Worm (Caenorhabditis elegans) whole organism, young adult: Measurements from ENCODE around the gene F32D8.11.
"Not testable (repeated sequence)": the region's sequence is repeated elsewhere in the genome, so short reads cannot be mapped to it uniquely, and the experiment has no call there.

Source experiments
- D2030.7 ChIP-seq: fragments of 200-800 bp; sonication (Bioruptor generic); IDR thresholded peaks from 2 replicates; pipeline ENCODE4 v1.3.6; 2022; ENCODE audit warnings: missing genetic modification reagents, missing genetic modification characterization, missing compliant biosample characterization
- F10E7.11 ChIP-seq: sonication (generic microtip); optimal IDR thresholded peaks from 2 replicates; lab custom pipeline; 2017; ENCODE audit warnings: mild to moderate bottlenecking, missing genetic modification characterization, moderate library complexity, missing compliant biosample characterization
- F37B4.10 ChIP-seq: fragments of 200-800 bp; sonication (Bioruptor generic); IDR thresholded peaks from 2 replicates; pipeline ENCODE4 v1.3.6; 2022; ENCODE audit warnings: missing genetic modification characterization, missing compliant biosample characterization
- F49E8.2 ChIP-seq: sonication (generic microtip); optimal IDR thresholded peaks from 3 replicates; lab custom pipeline; 2017; ENCODE audit warnings: missing genetic modification characterization, mild to moderate bottlenecking, missing compliant biosample characterization, antibody characterized with exemption, moderate library complexity; ENCODE audit not compliant: insufficient read depth
- F52B5.7 ChIP-seq: sonication (generic microtip); optimal IDR thresholded peaks from 2 replicates; lab custom pipeline; 2016; ENCODE audit warnings: mild to moderate bottlenecking, missing genetic modification characterization, missing compliant biosample characterization
- Y56A3A.18 ChIP-seq: fragments of 200-800 bp; sonication (Bioruptor generic); IDR thresholded peaks from 2 replicates; pipeline ENCODE4 v1.3.6; 2022; ENCODE audit warnings: missing genetic modification reagents, missing genetic modification characterization, missing compliant biosample characterization
- Y95B8A.8 ChIP-seq: fragments of 200-800 bp; sonication (Bioruptor generic); IDR thresholded peaks from 2 replicates; pipeline ENCODE4 v1.3.6; 2022; ENCODE audit warnings: missing genetic modification reagents, missing genetic modification characterization, missing compliant biosample characterization
- atf-7 ChIP-seq: sonication (generic microtip); optimal IDR thresholded peaks from 2 replicates; lab custom pipeline; 2017; ENCODE audit warnings: mild to moderate bottlenecking, missing genetic modification characterization, missing compliant biosample characterization
- attf-5 ChIP-seq: fragments of 200-800 bp; sonication (Bioruptor generic); optimal IDR thresholded peaks from 2 replicates; lab custom pipeline; 2018; ENCODE audit warnings: mild to moderate bottlenecking, missing genetic modification characterization, missing compliant biosample characterization
- bed-2 ChIP-seq: fragments of 200-800 bp; sonication (Bioruptor generic); IDR thresholded peaks from 2 replicates; pipeline ENCODE4 v1.3.6; 2022; ENCODE audit warnings: missing genetic modification reagents, missing genetic modification characterization, missing compliant biosample characterization
- ccch-3 ChIP-seq: fragments of 200-800 bp; sonication (Bioruptor generic); optimal IDR thresholded peaks from 2 replicates; lab custom pipeline; 2018; ENCODE audit warnings: mild to moderate bottlenecking, missing genetic modification characterization, missing compliant biosample characterization
- cebp-1 ChIP-seq, 2 experiments: fragments of 200-800 bp in 1 of 2; sonication (Bioruptor generic) in 1 of 2; sonication (generic microtip) in 1 of 2; IDR thresholded peaks in 1 of 2; optimal IDR thresholded peaks in 1 of 2; 2 replicates each; pipeline versions ENCODE4 v1.3.6 to Lab custom; 2017 to 2022; ENCODE audit warnings: missing compliant biosample characterization in 2 of 2, missing genetic modification characterization in 2 of 2, mild to moderate bottlenecking in 1 of 2, missing genetic modification reagents in 1 of 2, moderate library complexity in 1 of 2
- cebp-2 ChIP-seq: fragments of 200-800 bp; sonication (Bioruptor generic); IDR thresholded peaks from 2 replicates; pipeline ENCODE4 v1.3.6; 2022; ENCODE audit warnings: missing genetic modification characterization, missing compliant biosample characterization
- ceh-27 ChIP-seq: fragments of 200-800 bp; sonication (Bioruptor generic); optimal IDR thresholded peaks from 2 replicates; lab custom pipeline; 2018; ENCODE audit warnings: mild to moderate bottlenecking, missing genetic modification characterization, moderate library complexity, missing compliant biosample characterization
- ceh-91 ChIP-seq: fragments of 200-800 bp; sonication (Bioruptor generic); IDR thresholded peaks from 2 replicates; pipeline ENCODE4 v1.3.6; 2022; ENCODE audit warnings: missing genetic modification reagents, missing genetic modification characterization, missing compliant biosample characterization
- chd-7 ChIP-seq: sonication (generic microtip); optimal IDR thresholded peaks from 2 replicates; lab custom pipeline; 2016; ENCODE audit warnings: mild to moderate bottlenecking, missing genetic modification characterization, moderate library complexity, missing compliant biosample characterization
- dox-1 ChIP-seq: fragments of 200-800 bp; sonication (Bioruptor generic); IDR thresholded peaks from 2 replicates; pipeline ENCODE4 v1.3.6; 2022; ENCODE audit warnings: missing genetic modification reagents, missing genetic modification characterization, missing compliant biosample characterization
- egl-18 ChIP-seq: fragments of 200-800 bp; sonication (Bioruptor generic); IDR thresholded peaks from 2 replicates; pipeline ENCODE4 v1.3.6; 2022; ENCODE audit warnings: missing genetic modification reagents, missing genetic modification characterization, missing compliant biosample characterization
- hlh-26 ChIP-seq: fragments of 200-800 bp; sonication (Bioruptor generic); conservative IDR thresholded peaks from 2 replicates; pipeline ENCODE4 v1.3.6; 2022; ENCODE audit warnings: missing genetic modification reagents, missing genetic modification characterization, missing compliant biosample characterization
- lin-26 ChIP-seq: fragments of 200-800 bp; sonication (Bioruptor generic); IDR thresholded peaks from 2 replicates; pipeline ENCODE4 v1.3.6; 2022; ENCODE audit warnings: missing genetic modification reagents, missing genetic modification characterization, missing compliant biosample characterization
- lin-40 ChIP-seq: sonication (generic microtip); optimal IDR thresholded peaks from 2 replicates; lab custom pipeline; 2016; ENCODE audit warnings: missing genetic modification characterization, mild to moderate bottlenecking, missing compliant biosample characterization, missing genotype, missing genetic modification reagents
- lir-1 ChIP-seq: fragments of 200-800 bp; sonication (Bioruptor generic); conservative IDR thresholded peaks from 2 replicates; pipeline ENCODE4 v1.3.6; 2022; ENCODE audit warnings: missing genetic modification reagents, missing genetic modification characterization, missing compliant biosample characterization
- madf-6 ChIP-seq: fragments of 200-800 bp; sonication (Bioruptor generic); IDR thresholded peaks from 2 replicates; pipeline ENCODE4 v1.3.6; 2022; ENCODE audit warnings: missing genetic modification reagents, missing genetic modification characterization, missing compliant biosample characterization
- mcd-1 ChIP-seq: fragments of 200-800 bp; sonication (Bioruptor generic); IDR thresholded peaks from 2 replicates; pipeline ENCODE4 v1.3.6; 2022; ENCODE audit warnings: missing genetic modification reagents, missing genetic modification characterization, missing compliant biosample characterization
- mel-28 ChIP-seq: sonication (generic microtip); optimal IDR thresholded peaks from 2 replicates; lab custom pipeline; 2016; ENCODE audit warnings: borderline replicate concordance, mild to moderate bottlenecking, missing genetic modification characterization, missing compliant biosample characterization
- nfya-2 ChIP-seq: fragments of 200-800 bp; sonication (Bioruptor generic); IDR thresholded peaks from 2 replicates; pipeline ENCODE4 v1.3.6; 2022; ENCODE audit warnings: missing genetic modification reagents, missing genetic modification characterization, missing compliant biosample characterization
- nhr-80 ChIP-seq: sonication (generic microtip); optimal IDR thresholded peaks from 2 replicates; lab custom pipeline; 2016; ENCODE audit warnings: missing genetic modification characterization, missing compliant biosample characterization
- nhr-90 ChIP-seq: sonication (generic microtip); optimal IDR thresholded peaks from 2 replicates; lab custom pipeline; 2016; ENCODE audit warnings: missing genotype, mild to moderate bottlenecking, missing genetic modification characterization, missing compliant biosample characterization
- pbrm-1 ChIP-seq: fragments of 200-800 bp; sonication (Bioruptor generic); IDR thresholded peaks from 2 replicates; pipeline ENCODE4 v1.3.6; 2022; ENCODE audit warnings: missing genetic modification reagents, missing genetic modification characterization, missing compliant biosample characterization
- rec-8 ChIP-seq, 2 experiments: sonication (generic microtip); optimal IDR thresholded peaks; 2 replicates each; lab custom pipeline; 2016; ENCODE audit warnings: mild to moderate bottlenecking in 2 of 2, missing genetic modification characterization in 2 of 2, missing genetic modification reagents in 2 of 2, missing genotype in 2 of 2, missing biosample characterization in 1 of 2, missing compliant biosample characterization in 1 of 2, moderate library complexity in 1 of 2
- repo-1 ChIP-seq: sonication (generic microtip); optimal IDR thresholded peaks from 2 replicates; lab custom pipeline; 2017; ENCODE audit warnings: mild to moderate bottlenecking, missing genetic modification characterization, missing compliant biosample characterization
- sea-2 ChIP-seq: fragments of 200-800 bp; sonication (Bioruptor generic); IDR thresholded peaks from 2 replicates; pipeline ENCODE4 v1.3.6; 2022; ENCODE audit warnings: missing genetic modification characterization, missing compliant biosample characterization
- somi-1 ChIP-seq: fragments of 200-800 bp; sonication (Bioruptor generic); optimal IDR thresholded peaks from 2 replicates; lab custom pipeline; 2018; ENCODE audit warnings: mild to moderate bottlenecking, missing genetic modification characterization, missing compliant biosample characterization
- unc-130 ChIP-seq: sonication (generic microtip); optimal IDR thresholded peaks from 2 replicates; lab custom pipeline; 2016; ENCODE audit warnings: missing genetic modification reagents, missing genetic modification characterization, missing compliant biosample characterization
- zfh-2 ChIP-seq: fragments of 200-800 bp; sonication (Bioruptor generic); conservative IDR thresholded peaks from 2 replicates; pipeline ENCODE4 v1.3.6; 2022; ENCODE audit warnings: missing genetic modification reagents, missing genetic modification characterization, missing compliant biosample characterization
- ztf-18 ChIP-seq: sonication (generic microtip); optimal IDR thresholded peaks from 2 replicates; lab custom pipeline; 2016; ENCODE audit warnings: missing genotype, mild to moderate bottlenecking, missing genetic modification characterization, missing compliant biosample characterization
- ztf-25 ChIP-seq: fragments of 200-800 bp; sonication (Bioruptor generic); IDR thresholded peaks from 2 replicates; pipeline ENCODE4 v1.3.6; 2022; ENCODE audit warnings: missing genetic modification reagents, missing genetic modification characterization, missing compliant biosample characterization
- ztf-26 ChIP-seq: sonication (generic microtip); optimal IDR thresholded peaks from 2 replicates; lab custom pipeline; 2017; ENCODE audit warnings: missing genetic modification characterization, missing compliant biosample characterization
- ztf-6 ChIP-seq: fragments of 200-800 bp; sonication (Bioruptor generic); IDR thresholded peaks from 2 replicates; pipeline ENCODE4 v1.3.6; 2022; ENCODE audit warnings: missing genetic modification reagents, missing genetic modification characterization, missing compliant biosample characterization

F32D8.11 gene

DNA sequence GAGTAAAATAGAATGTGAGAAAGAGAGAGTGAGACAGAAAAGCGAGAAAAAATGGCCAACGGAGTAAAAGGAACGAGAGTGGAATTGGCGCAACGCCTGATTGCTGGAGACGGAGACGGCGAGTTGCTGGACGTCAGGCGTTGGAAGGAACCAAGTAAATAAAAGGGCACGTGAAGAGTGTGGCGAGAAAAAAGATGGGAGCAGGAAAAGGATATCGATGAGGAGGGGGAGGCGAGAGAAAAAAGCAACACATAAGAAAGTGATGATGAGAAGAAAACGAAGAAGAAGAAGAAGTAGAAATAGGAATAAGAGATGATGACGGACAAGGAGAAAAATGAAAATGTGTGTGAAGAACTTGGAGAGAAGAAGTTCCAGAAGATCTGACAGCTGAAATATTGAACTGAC is 17.5 kb downstream of the F32D8.11 start (continued):
- TF ChIP-seq unc-130 (GFP tag; lab: Kevin White, UChicago), result no peak
- TF ChIP-seq sea-2 (GFP tag; lab: Robert Waterston, UW), result no peak
- no peak for TF ChIP-seq egl-18 (GFP tag; lab: Robert Waterston, UW)
- TF ChIP-seq F49E8.2, result no peak
- peak; percentile 45 for TF ChIP-seq ztf-26
- TF ChIP-seq chd-7 (tag; lab: Kevin White, UChicago), result peak; percentile 77
- TF ChIP-seq attf-5 (GFP tag; lab: Kevin White, UChicago), result peak; percentile 76
- no peak for TF ChIP-seq ztf-18 (tag; lab: Kevin White, UChicago)
- TF ChIP-seq ceh-27 (GFP tag; lab: Kevin White, UChicago), result peak; percentile 70
- TF ChIP-seq, all 124 proteins: peak for 24

DNA sequence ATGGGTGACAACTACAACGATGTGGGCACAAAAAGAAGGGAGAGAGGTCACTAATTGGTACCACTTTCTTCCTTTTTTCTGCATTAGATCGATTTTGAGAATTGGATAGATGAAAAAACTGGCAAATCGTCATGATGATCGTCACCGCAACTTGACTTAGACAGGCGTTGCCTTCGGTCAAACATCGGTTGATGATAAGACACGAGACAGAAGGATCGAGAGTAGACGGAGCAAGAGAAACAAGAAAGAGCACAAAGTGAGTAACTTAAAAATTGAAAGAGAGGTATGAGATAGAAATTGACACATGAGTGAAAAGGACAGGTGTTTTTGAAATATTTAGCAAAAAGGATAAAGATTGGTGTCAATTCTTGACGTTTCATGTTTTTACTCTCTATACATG is 18.9 kb downstream of the F32D8.11 start:
- TF ChIP-seq rec-8 (tag; optimal IDR thresholded peaks at IDR 0.05; lab: Kevin White, UChicago), result no peak
- TF ChIP-seq dox-1 (GFP tag; lab: Robert Waterston, UW), result 0 out of 2 replicates have a peak, but pooled peaks have one; percentile 7
- TF ChIP-seq repo-1 (tag; lab: Kevin White, UChicago), result no peak
- TF ChIP-seq nhr-80 (tag; lab: Kevin White, UChicago), result peak; percentile 54
- TF ChIP-seq nhr-90 (tag; lab: Kevin White, UChicago), result no peak
- TF ChIP-seq atf-7 (tag; lab: Kevin White, UChicago), result no peak
- TF ChIP-seq nfya-2, result no peak
- TF ChIP-seq ztf-26, result no peak
- no peak for TF ChIP-seq D2030.7 (GFP tag; lab: Robert Waterston, UW)
- no peak for TF ChIP-seq ccch-3 (GFP tag; lab: Kevin White, UChicago)
- TF ChIP-seq F10E7.11 (tag; lab: Kevin White, UChicago), result no peak
- no peak for TF ChIP-seq F52B5.7 (tag; lab: Kevin White, UChicago)
- TF ChIP-seq Y56A3A.18 (GFP tag; lab: Robert Waterston, UW), result no peak
- TF ChIP-seq hlh-26 (GFP tag; lab: Robert Waterston, UW), result no peak
- TF ChIP-seq mel-28 (tag; lab: Kevin White, UChicago), result no peak
- TF ChIP-seq ztf-6, result no peak
- TF ChIP-seq somi-1 (GFP tag; lab: Kevin White, UChicago), result no peak

DNA sequence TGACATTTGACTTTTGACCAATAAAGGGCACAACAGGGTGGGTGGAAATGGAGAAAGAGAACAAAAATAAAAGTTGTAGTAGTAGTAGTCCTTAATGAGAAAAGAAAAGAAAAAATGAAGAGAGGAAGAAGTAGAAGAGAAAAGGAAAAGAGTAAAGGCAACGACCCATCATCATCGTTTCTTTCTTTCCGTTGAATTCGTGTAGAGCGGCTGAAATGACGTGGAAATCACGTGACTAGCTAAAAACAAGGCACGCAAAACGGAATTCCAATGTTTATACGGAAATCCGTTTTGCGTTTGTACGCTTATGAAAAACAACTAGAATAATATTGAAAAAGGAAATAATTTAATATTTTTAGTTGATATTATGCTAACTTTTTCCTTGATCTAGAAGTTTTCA is 21.4 kb downstream of the F32D8.11 start:
- peak; percentile 39 for TF ChIP-seq lin-40 (tag; lab: Kevin White, UChicago)
- TF ChIP-seq lir-1 (GFP tag; lab: Robert Waterston, UW), result no peak
- no peak for TF ChIP-seq cebp-1 (GFP tag; IDR thresholded peaks at IDR 0.05; lab: Robert Waterston, UW)
- peak; percentile 5 for TF ChIP-seq cebp-1 (tag; optimal IDR thresholded peaks at IDR 0.05; lab: Kevin White, UChicago)
- TF ChIP-seq chd-7 (tag; lab: Kevin White, UChicago), result peak; percentile 26

DNA sequence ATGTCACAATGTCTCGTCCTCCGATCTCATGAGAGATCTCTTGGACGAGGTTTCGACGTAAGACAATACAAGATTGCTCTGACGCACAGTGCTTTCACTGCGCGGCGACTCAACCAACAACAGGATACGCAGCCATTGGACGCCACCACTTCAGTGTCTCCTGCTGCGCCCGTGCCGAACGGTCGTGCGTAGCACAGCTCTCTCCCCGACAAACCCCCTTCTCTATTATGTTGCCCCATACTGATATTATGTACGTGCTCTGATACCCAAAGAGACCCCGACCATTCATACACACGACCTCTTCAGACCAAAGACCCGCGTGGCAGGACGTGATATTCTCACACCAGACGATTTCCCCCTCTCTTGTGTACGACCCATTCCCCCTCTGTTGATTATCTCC is 22.6 kb downstream of the F32D8.11 start:
- peak; percentile 41 for TF ChIP-seq F52B5.7 (tag; lab: Kevin White, UChicago)
- peak; percentile 38; the same call in 1 of the 2 replicates for TF ChIP-seq cebp-1 (GFP tag; IDR thresholded peaks at IDR 0.05; lab: Robert Waterston, UW)
- TF ChIP-seq cebp-1 (tag; optimal IDR thresholded peaks at IDR 0.05; lab: Kevin White, UChicago), result not testable (repeated sequence)
- TF ChIP-seq cebp-2 (GFP tag; lab: Robert Waterston, UW), result peak; percentile 59; the same call in 1 of the 2 replicates
- TF ChIP-seq egl-18 (GFP tag; lab: Robert Waterston, UW), result 0 out of 2 replicates have a peak, but pooled peaks have one; percentile 49
- peak; percentile 19; the same call in 1 of the 2 replicates for TF ChIP-seq ceh-91 (GFP tag; lab: Robert Waterston, UW)
- TF ChIP-seq lin-26, result peak; percentile 73
- TF ChIP-seq nfya-2, result 0 out of 2 replicates have a peak, but pooled peaks have one; percentile 75
- TF ChIP-seq dox-1 (GFP tag; lab: Robert Waterston, UW), result peak; percentile 74; the same call in 1 of the 2 replicates
- TF ChIP-seq sea-2 (GFP tag; lab: Robert Waterston, UW), result 0 out of 2 replicates have a peak, but pooled peaks have one; percentile 63
- peak; percentile 30; the same call in 1 of the 2 replicates for TF ChIP-seq madf-6 (GFP tag; lab: Robert Waterston, UW)
- TF ChIP-seq F37B4.10 (GFP tag; lab: Robert Waterston, UW), result 0 out of 2 replicates have a peak, but pooled peaks have one; percentile 16
- peak; percentile 68; the same call in 1 of the 2 replicates for TF ChIP-seq bed-2 (GFP tag; lab: Robert Waterston, UW)
- TF ChIP-seq ztf-25 (GFP tag; lab: Robert Waterston, UW), result 0 out of 2 replicates have a peak, but pooled peaks have one; percentile 64
- TF ChIP-seq zfh-2 (GFP tag; lab: Robert Waterston, UW), result peak; percentile 60
- TF ChIP-seq pbrm-1 (GFP tag; lab: Robert Waterston, UW), result peak; percentile 41; the same call in 1 of the 2 replicates
- TF ChIP-seq Y56A3A.18 (GFP tag; lab: Robert Waterston, UW), result peak; percentile 35; the same call in 1 of the 2 replicates
- TF ChIP-seq mcd-1 (GFP tag; lab: Robert Waterston, UW), result 0 out of 2 replicates have a peak, but pooled peaks have one; percentile 7
- TF ChIP-seq Y95B8A.8 (GFP tag; lab: Robert Waterston, UW), result peak; percentile 72; the same call in 1 of the 2 replicates
